Worm (Caenorhabditis elegans): Measurements from ENCODE around the gene C47E12.14.

C47E12.14 gene

ce11 chrIV:10001748-10002147, 25.6 kb upstream of the C47E12.14 start, which contains the start of gene C47E12.3:
Gene C47E12.3, minus strand, starts transcription at chrIV:10001848.
- TF ChIP-seq ceh-91 (GFP tag; IDR thresholded peaks at IDR 0.05): no peak
- no peak for TF ChIP-seq ekl-4 (GFP tag; IDR thresholded peaks at IDR 0.05)
- no peak for TF ChIP-seq ccch-3 (GFP tag; optimal IDR thresholded peaks at IDR 0.05)
- TF ChIP-seq dpl-1 (GFP tag; optimal IDR thresholded peaks at IDR 0.05): no peak
- no peak for TF ChIP-seq Y56A3A.18 (GFP tag; IDR thresholded peaks at IDR 0.05)
- TF ChIP-seq rpc-1 (optimal IDR thresholded peaks at IDR 0.05): no peak
- no peak for TF ChIP-seq rpc-1 (tag; optimal IDR thresholded peaks at IDR 0.05)
- TF ChIP-seq him-1 (tag; optimal IDR thresholded peaks at IDR 0.05): no peak
- no peak for TF ChIP-seq hlh-26 (GFP tag; conservative IDR thresholded peaks at IDR 0.05)
- TF ChIP-seq sea-2 (GFP tag; IDR thresholded peaks at IDR 0.05): no peak
- no peak for TF ChIP-seq nhr-179 (tag; optimal IDR thresholded peaks at IDR 0.05)

ce11 chrIV:9998487-9999218, 22.5 kb upstream of the C47E12.14 start, which contains the start of gene pyp-1:
Gene pyp-1, minus strand, starts transcription at chrIV:9998925.
- TF ChIP-seq zim-3 (tag; optimal IDR thresholded peaks at IDR 0.05) (no peak), ztf-26 (tag; optimal IDR thresholded peaks at IDR 0.05) (no peak), snpc-4 (GFP tag; optimal IDR thresholded peaks at IDR 0.05) (no peak), snpc-4 (tag; optimal IDR thresholded peaks at IDR 0.05) (no peak), efl-1 (GFP tag; optimal IDR thresholded peaks at IDR 0.05) (peak; percentile 27), ets-4 (GFP tag; optimal IDR thresholded peaks at IDR 0.05) (no peak), F57C9.4 (tag; optimal IDR thresholded peaks at IDR 0.05) (no peak), tlf-1 (GFP tag; optimal IDR thresholded peaks at IDR 0.05) (no peak), zfh-2 (GFP tag; conservative IDR thresholded peaks at IDR 0.05) (no peak), ekl-4 (GFP tag; IDR thresholded peaks at IDR 0.05) (no peak), ztf-22 (GFP tag; optimal IDR thresholded peaks at IDR 0.05) (no peak), hsf-1 (GFP tag; IDR thresholded peaks at IDR 0.05) (no peak), F22D6.2 (tag; optimal IDR thresholded peaks at IDR 0.05) (no peak), lag-1 (GFP tag; IDR thresholded peaks at IDR 0.05) (no peak), Y67H2A.10 (GFP tag; conservative IDR thresholded peaks at IDR 0.05) (no peak), ztf-3 (GFP tag; optimal IDR thresholded peaks at IDR 0.05) (no peak), rcor-1 (GFP tag; IDR thresholded peaks at IDR 0.05) (0 out of 2 replicates have a peak, but pooled peaks have one; percentile 24), repo-1 (tag; optimal IDR thresholded peaks at IDR 0.05) (no peak), Y79H2A.3 (GFP tag; conservative IDR thresholded peaks at IDR 0.05) (no peak), pbrm-1 (GFP tag; IDR thresholded peaks at IDR 0.05) (0 out of 2 replicates have a peak, but pooled peaks have one; percentile 10), mcd-1 (GFP tag; IDR thresholded peaks at IDR 0.05) (0 out of 2 replicates have a peak, but pooled peaks have one; percentile 4), dpl-1 (GFP tag; optimal IDR thresholded peaks at IDR 0.05) (peak; percentile 23), cebp-1 (GFP tag; IDR thresholded peaks at IDR 0.05) (no peak), cebp-1 (tag; optimal IDR thresholded peaks at IDR 0.05) (peak; percentile 31), madf-10 (tag; optimal IDR thresholded peaks at IDR 0.05) (no peak), nhr-179 (tag; optimal IDR thresholded peaks at IDR 0.05) (no peak), aptf-2 (GFP tag; conservative IDR thresholded peaks at IDR 0.05) (no peak), gei-17 (GFP tag; optimal IDR thresholded peaks at IDR 0.05) (no peak), sptf-2 (GFP tag; optimal IDR thresholded peaks at IDR 0.05) (no peak), nfya-2 (GFP tag; IDR thresholded peaks at IDR 0.05) (no peak), let-607 (tag; optimal IDR thresholded peaks at IDR 0.05) (no peak), lin-26 (GFP tag; IDR thresholded peaks at IDR 0.05) (no peak), xnd-1 (tag; optimal IDR thresholded peaks at IDR 0.05) (peak; percentile 85), atf-7 (tag; optimal IDR thresholded peaks at IDR 0.05) (no peak), F33H1.4 (GFP tag; IDR thresholded peaks at IDR 0.05) (peak; percentile 46; the same call in 1 of the 2 replicates), lsy-27 (tag; optimal IDR thresholded peaks at IDR 0.05; ENCODE audit: borderline replicate concordance, insufficient read depth) (no peak), ceh-100 (GFP tag; IDR thresholded peaks at IDR 0.05) (no peak), ccch-3 (GFP tag; optimal IDR thresholded peaks at IDR 0.05) (no peak), ceh-40 (GFP tag; IDR thresholded peaks at IDR 0.05) (no peak), tbp1 (GFP tag; optimal IDR thresholded peaks at IDR 0.05) (no peak)

Data from whole organism, young adult.